Worm (Caenorhabditis elegans) whole organism, early embryonic: Measurements from ENCODE around the gene grwd-1.

Experiments used
- F13C5.2 ChIP-seq: sonication (generic microtip); optimal IDR thresholded peaks from 2 replicates; lab custom pipeline; 2017; ENCODE audit warnings: mild to moderate bottlenecking, missing genetic modification characterization, inconsistent platforms, missing compliant biosample characterization
- aly-1 ChIP-seq: sonication (generic microtip); optimal IDR thresholded peaks from 2 replicates; lab custom pipeline; 2016; ENCODE audit warnings: missing genetic modification characterization, missing compliant biosample characterization
- ama-1 ChIP-seq: fragments of 150-350 bp; optimal IDR thresholded peaks from 2 replicates; lab custom pipeline; 2014
- ets-7 ChIP-seq: sonication (generic microtip); optimal IDR thresholded peaks from 2 replicates; lab custom pipeline; 2016; ENCODE audit warnings: missing genotype, missing genetic modification characterization, missing compliant biosample characterization
- flt-1 ChIP-seq: fragments of 200-800 bp; sonication (Bioruptor generic); IDR thresholded peaks from 2 replicates; pipeline ENCODE4 v1.3.6; 2022; ENCODE audit warnings: missing genetic modification characterization, missing compliant biosample characterization
- hmbx-1 ChIP-seq: sonication (generic microtip); optimal IDR thresholded peaks from 2 replicates; lab custom pipeline; 2016; ENCODE audit warnings: mild to moderate bottlenecking, missing genetic modification characterization, missing compliant biosample characterization
- hmg-4 ChIP-seq: fragments of 200-800 bp; sonication (Bioruptor generic); optimal IDR thresholded peaks from 2 replicates; lab custom pipeline; 2018; ENCODE audit warnings: mild to moderate bottlenecking, missing genetic modification characterization, missing compliant biosample characterization
- hnd-1 ChIP-seq: sonication (generic microtip); optimal IDR thresholded peaks from 2 replicates; lab custom pipeline; 2016; ENCODE audit warnings: missing genetic modification characterization, missing compliant biosample characterization
- tbx-11 ChIP-seq: fragments of 200-800 bp; sonication (Bioruptor generic); IDR thresholded peaks from 2 replicates; pipeline ENCODE4 v1.3.6; 2022; ENCODE audit warnings: missing genetic modification characterization, missing compliant biosample characterization
- tbx-37 ChIP-seq: fragments of 200-800 bp; sonication (Bioruptor generic); conservative IDR thresholded peaks from 2 replicates; pipeline ENCODE4 v1.3.6; 2022; ENCODE audit warnings: missing genetic modification reagents, missing genetic modification characterization, missing compliant biosample characterization
- tra-4 ChIP-seq: sonication (generic microtip); optimal IDR thresholded peaks from 2 replicates; lab custom pipeline; 2017; ENCODE audit warnings: missing genetic modification characterization, missing compliant biosample characterization

DNA sequence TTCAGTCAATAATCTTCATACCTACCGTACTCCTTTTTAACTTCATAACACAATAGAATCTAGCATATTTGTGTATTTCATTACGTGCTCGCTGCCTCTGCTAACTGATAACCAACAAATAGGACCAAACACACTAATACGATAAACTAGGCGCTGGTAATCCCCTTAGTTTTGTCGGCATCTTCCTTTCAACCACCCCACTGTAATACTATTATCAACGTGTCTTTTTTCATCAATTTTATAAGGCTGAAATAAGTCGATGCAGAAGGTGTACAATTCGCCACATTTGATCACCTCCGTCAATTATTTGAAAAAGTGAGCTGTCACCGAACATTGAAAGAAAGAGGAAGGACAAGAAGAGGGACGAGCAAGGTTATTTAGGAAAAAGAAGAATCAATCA, 5.8 kb upstream of the grwd-1 start:
- TF ChIP-seq F13C5.2 (tag; lab: Kevin White, UChicago) (no peak), ama-1 (lab: Kevin White, UChicago) (no peak), hmbx-1 (tag; lab: Kevin White, UChicago) (no peak), tbx-11 (GFP tag; lab: Robert Waterston, UW) (no peak), ets-7 (tag; lab: Kevin White, UChicago) (no peak), hmg-4 (GFP tag; lab: Kevin White, UChicago) (no peak), tbx-37 (GFP tag; lab: Robert Waterston, UW) (no peak), tra-4 (no peak), flt-1 (GFP tag; lab: Robert Waterston, UW) (no peak), hnd-1 (tag; lab: Kevin White, UChicago) (no peak), aly-1 (no peak)
